Fruit fly (Drosophila melanogaster) whole organism, embryonic: ENCODE data around the gene CG17593.
A peak's percentile ranks its signal among the peaks of the same experiment; 100 is the strongest.

Source experiments
- Atf-2 ChIP-seq: fragments of 200-800 bp; sonication (Bioruptor generic); optimal IDR thresholded peaks from 2 replicates; lab custom pipeline; 2016; ENCODE audit warnings: missing biosample characterization, missing genetic modification characterization
- Awh ChIP-seq: fragments of 200-800 bp; sonication (Bioruptor generic); IDR thresholded peaks from 2 replicates; pipeline ENCODE4, ENCODE4 v1.3.6; 2022; ENCODE audit warnings: missing biosample characterization, missing genetic modification characterization
- CG11456 ChIP-seq: fragments of 200-800 bp; sonication (Bioruptor generic); IDR thresholded peaks from 3 replicates; pipeline ENCODE4 v1.3.6; 2022; ENCODE audit warnings: missing biosample characterization, missing genetic modification characterization
- CG12391 ChIP-seq: fragments of 200-800 bp; sonication (Bioruptor generic); optimal IDR thresholded peaks from 3 replicates; lab custom pipeline; 2018; ENCODE audit warnings: missing biosample characterization, mild to moderate bottlenecking, missing genetic modification characterization, moderate library complexity
- CG14441 ChIP-seq: fragments of 200-800 bp; sonication (Bioruptor generic); IDR thresholded peaks from 2 replicates; pipeline ENCODE4 v1.3.6; 2022; ENCODE audit warnings: missing biosample characterization, missing genetic modification characterization
- CG14965 ChIP-seq: fragments of 200-800 bp; sonication (Bioruptor generic); optimal IDR thresholded peaks from 2 replicates; lab custom pipeline; 2016; ENCODE audit warnings: missing biosample characterization, missing genetic modification characterization, borderline replicate concordance
- CG1603 ChIP-seq: fragments of 200-800 bp; sonication (Bioruptor generic); optimal IDR thresholded peaks from 2 replicates; lab custom pipeline; 2019; ENCODE audit warnings: missing biosample characterization, mild to moderate bottlenecking, missing genetic modification characterization, moderate library complexity
- CG17359 ChIP-seq: fragments of 200-800 bp; sonication (Bioruptor generic); optimal IDR thresholded peaks from 3 replicates; lab custom pipeline; 2018; ENCODE audit warnings: missing biosample characterization, mild to moderate bottlenecking, missing genetic modification characterization, moderate library complexity
- CG18262 ChIP-seq: fragments of 200-800 bp; optimal IDR thresholded peaks from 3 replicates; lab custom pipeline; 2019; ENCODE audit warnings: missing biosample characterization, mild to moderate bottlenecking, missing genetic modification characterization, moderate library complexity
- CG2129 ChIP-seq: fragments of 200-800 bp; sonication (Bioruptor generic); IDR thresholded peaks from 2 replicates; pipeline ENCODE4 v1.3.6; 2022; ENCODE audit warnings: missing biosample characterization, missing genetic modification characterization; ENCODE audit not compliant: partially characterized antibody
- CG2678 ChIP-seq: fragments of 200-800 bp; sonication (Bioruptor generic); optimal IDR thresholded peaks from 3 replicates; lab custom pipeline; 2019; ENCODE audit warnings: missing biosample characterization, mild to moderate bottlenecking, missing genetic modification characterization, moderate library complexity
- CG2712 ChIP-seq: fragments of 200-800 bp; optimal IDR thresholded peaks from 3 replicates; lab custom pipeline; 2019; ENCODE audit warnings: missing biosample characterization, mild to moderate bottlenecking, missing genetic modification characterization, moderate library complexity
- CG31441 ChIP-seq: fragments of 200-800 bp; sonication (Bioruptor generic); IDR thresholded peaks from 2 replicates; pipeline ENCODE4 v1.3.6; 2022; ENCODE audit warnings: missing biosample characterization, missing genetic modification characterization
- CG3163 ChIP-seq: fragments of 200-800 bp; sonication (Bioruptor generic); optimal IDR thresholded peaks from 3 replicates; lab custom pipeline; 2016; ENCODE audit warnings: missing biosample characterization, missing genetic modification characterization
- CG43689 ChIP-seq: fragments of 200-800 bp; sonication (Bioruptor generic); IDR thresholded peaks from 2 replicates; pipeline ENCODE4 v1.3.6; 2022; ENCODE audit warnings: missing biosample characterization, missing genetic modification characterization
- CG6654 ChIP-seq: fragments of 200-800 bp; sonication (Bioruptor generic); optimal IDR thresholded peaks from 2 replicates; lab custom pipeline; 2017; ENCODE audit warnings: missing biosample characterization, mild to moderate bottlenecking, missing genetic modification characterization
- CG9932 ChIP-seq: fragments of 200-800 bp; sonication (Bioruptor generic); IDR thresholded peaks from 2 replicates; pipeline ENCODE4 v1.3.6; 2022; ENCODE audit warnings: missing biosample characterization, missing genetic modification characterization
- CrebB ChIP-seq: fragments of 200-800 bp; sonication (Bioruptor generic); optimal IDR thresholded peaks from 3 replicates; lab custom pipeline; 2018; ENCODE audit warnings: missing biosample characterization, mild to moderate bottlenecking, missing genetic modification characterization
- Hmr ChIP-seq: fragments of 200-800 bp; sonication (Bioruptor generic); optimal IDR thresholded peaks from 3 replicates; lab custom pipeline; 2017; ENCODE audit warnings: mild to moderate bottlenecking, missing biosample characterization, missing genetic modification reagents, missing genetic modification characterization
- Hr51 ChIP-seq, 2 experiments: fragments of 200-800 bp; sonication (Bioruptor generic); optimal IDR thresholded peaks; 2 replicates in 1 of 2; 3 replicates in 1 of 2; lab custom pipeline; 2016 to 2018; ENCODE audit warnings: missing biosample characterization in 2 of 2, missing genetic modification characterization in 2 of 2, mild to moderate bottlenecking in 1 of 2, moderate library complexity in 1 of 2
- Med ChIP-seq: fragments of 200-800 bp; sonication (Bioruptor generic); peaks from one replicate; lab custom pipeline; 2016; ENCODE audit warnings: missing biosample characterization, missing genetic modification characterization, mild to moderate bottlenecking, inconsistent platforms, moderate library complexity
- NfI ChIP-seq: fragments of 200-800 bp; sonication (Bioruptor generic); optimal IDR thresholded peaks from 3 replicates; lab custom pipeline; 2018; ENCODE audit warnings: missing biosample characterization, mild to moderate bottlenecking, missing genetic modification characterization, moderate library complexity
- PHDP ChIP-seq: fragments of 200-800 bp; sonication (Bioruptor generic); optimal IDR thresholded peaks from 3 replicates; lab custom pipeline; 2018; ENCODE audit warnings: missing biosample characterization, mild to moderate bottlenecking, missing genetic modification characterization, moderate library complexity
- Pdp1 ChIP-seq, 2 experiments: fragments of 200-800 bp; sonication (Bioruptor generic); optimal IDR thresholded peaks; 3 replicates each; lab custom pipeline; 2016; ENCODE audit warnings: missing biosample characterization in 2 of 2, missing genetic modification characterization in 2 of 2, mild to moderate bottlenecking in 1 of 2, moderate library complexity in 1 of 2
- Sox100B ChIP-seq: fragments of 200-800 bp; sonication (Bioruptor generic); optimal IDR thresholded peaks from 3 replicates; lab custom pipeline; 2018; ENCODE audit warnings: missing biosample characterization, mild to moderate bottlenecking, missing genetic modification characterization
- Sox102F ChIP-seq: fragments of 200-800 bp; sonication (Bioruptor generic); optimal IDR thresholded peaks from 2 replicates; lab custom pipeline; 2018; ENCODE audit warnings: missing biosample characterization, mild to moderate bottlenecking, missing genetic modification characterization, moderate library complexity
- Sry-β ChIP-seq: fragments of 200-800 bp; sonication (Bioruptor generic); optimal IDR thresholded peaks from 2 replicates; lab custom pipeline; 2018; ENCODE audit warnings: missing biosample characterization, mild to moderate bottlenecking, missing genetic modification characterization, moderate library complexity
- Ssrp ChIP-seq: fragments of 200-800 bp; sonication (Bioruptor generic); optimal IDR thresholded peaks from 2 replicates; lab custom pipeline; 2018; ENCODE audit warnings: missing biosample characterization, mild to moderate bottlenecking, missing genetic modification characterization, moderate library complexity
- abd-A ChIP-seq: fragments of 200-800 bp; sonication (Bioruptor generic); optimal IDR thresholded peaks from 3 replicates; lab custom pipeline; 2019; ENCODE audit warnings: missing biosample characterization, mild to moderate bottlenecking, missing genetic modification characterization, moderate library complexity
- az2 ChIP-seq: fragments of 200-800 bp; sonication (Bioruptor generic); optimal IDR thresholded peaks from 3 replicates; lab custom pipeline; 2016; ENCODE audit warnings: missing biosample characterization, missing genetic modification characterization
- cad ChIP-seq: fragments of >200 bp; optimal IDR thresholded peaks from 2 replicates; lab custom pipeline; 2017; ENCODE audit warnings: missing biosample characterization, missing genetic modification characterization
- ci ChIP-seq: fragments of 200-800 bp; sonication (Bioruptor generic); IDR thresholded peaks from 3 replicates; pipeline ENCODE4 v1.3.6; 2022; ENCODE audit warnings: missing biosample characterization, missing genetic modification characterization
- dmrt99B ChIP-seq: fragments of 200-800 bp; sonication (Bioruptor generic); optimal IDR thresholded peaks from 2 replicates; lab custom pipeline; 2018; ENCODE audit warnings: missing biosample characterization, mild to moderate bottlenecking, missing genetic modification characterization, moderate library complexity
- gem ChIP-seq: fragments of 200-800 bp; sonication (Bioruptor generic); optimal IDR thresholded peaks from 2 replicates; lab custom pipeline; 2019; ENCODE audit warnings: missing biosample characterization, mild to moderate bottlenecking, missing genetic modification characterization, moderate library complexity
- grau ChIP-seq: fragments of 200-800 bp; optimal IDR thresholded peaks from 3 replicates; lab custom pipeline; 2019; ENCODE audit warnings: missing biosample characterization, mild to moderate bottlenecking, missing genetic modification characterization, moderate library complexity
- gsb-n ChIP-seq: fragments of 200-800 bp; sonication (Bioruptor generic); optimal IDR thresholded peaks from 3 replicates; lab custom pipeline; 2018; ENCODE audit warnings: missing biosample characterization, mild to moderate bottlenecking, missing genetic modification characterization
- luna ChIP-seq: fragments of 200-800 bp; sonication (Bioruptor generic); optimal IDR thresholded peaks from 2 replicates; lab custom pipeline; 2016; ENCODE audit warnings: missing biosample characterization, missing genetic modification characterization
- nom ChIP-seq: fragments of 200-800 bp; sonication (Bioruptor generic); optimal IDR thresholded peaks from 2 replicates; lab custom pipeline; 2017; ENCODE audit warnings: missing biosample characterization, missing genetic modification characterization, mild to moderate bottlenecking, moderate library complexity, missing genetic modification reagents
- pan ChIP-seq, 4 experiments: fragments of >200 bp in 3 of 4; fragments of 200-800 bp in 1 of 4; sonication (Bioruptor generic) in 1 of 4; optimal IDR thresholded peaks in 3 of 4; IDR thresholded peaks in 1 of 4; 2 replicates each; pipeline versions ENCODE4 v1.3.6 to Lab custom; 2017 to 2022; ENCODE audit warnings: missing biosample characterization in 2 of 4, missing genetic modification characterization in 2 of 4, mixed read lengths in 1 of 4
- pnt ChIP-seq: fragments of 200-800 bp; sonication (Bioruptor generic); optimal IDR thresholded peaks from 3 replicates; lab custom pipeline; 2016; ENCODE audit warnings: missing biosample characterization, missing genetic modification characterization
- sens ChIP-seq: fragments of 200-800 bp; sonication (Bioruptor generic); peaks from one replicate; lab custom pipeline; 2016; ENCODE audit warnings: missing biosample characterization, missing genetic modification characterization
- so ChIP-seq: fragments of 200-800 bp; sonication (Bioruptor generic); IDR thresholded peaks from 3 replicates; pipeline ENCODE4 v1.3.6; 2022; ENCODE audit warnings: missing biosample characterization, missing genetic modification characterization
- unpg ChIP-seq: fragments of 200-800 bp; sonication (Bioruptor generic); optimal IDR thresholded peaks from 3 replicates; lab custom pipeline; 2018; ENCODE audit warnings: missing biosample characterization, mild to moderate bottlenecking, missing genetic modification characterization, moderate library complexity
- vvl ChIP-seq: fragments of 200-800 bp; sonication (Bioruptor generic); IDR thresholded peaks from 2 replicates; pipeline ENCODE4 v1.3.6; 2022; ENCODE audit warnings: missing biosample characterization, missing genetic modification characterization

CG17593 gene

DNA sequence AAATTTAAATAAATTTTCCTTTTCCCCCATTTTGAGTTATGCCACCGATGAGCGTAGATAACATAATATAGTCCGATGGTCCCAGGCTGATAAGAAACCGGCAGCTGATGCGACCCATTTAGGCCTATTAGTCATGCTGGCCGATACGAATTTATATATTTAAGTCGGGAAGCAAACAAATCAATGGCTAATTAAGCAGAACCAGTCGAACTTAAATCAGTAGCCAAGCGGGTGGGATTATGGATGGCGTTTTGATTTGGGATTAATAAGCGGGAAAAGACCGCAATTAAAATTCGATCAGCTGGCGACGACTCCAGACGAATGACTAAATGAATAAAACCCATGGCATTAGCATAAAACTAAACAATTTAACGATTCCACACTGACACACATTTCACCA, 42.3 kb downstream of the CG17593 start:
- TF ChIP-seq Awh, result peak; percentile 58; the same call in 1 of the 2 replicates
- no peak for TF ChIP-seq Ssrp (tag; lab: Kevin White, UChicago)
- TF ChIP-seq abd-A (tag; lab: Kevin White, UChicago), result peak; percentile 7
- TF ChIP-seq gsb-n (tag; lab: Kevin White, UChicago), result peak; percentile 57
- no peak for TF ChIP-seq CG43689 (GFP tag; lab: Robert Waterston, UW)
- TF ChIP-seq vvl, result peak; percentile 59; the same call in 1 of the 2 replicates
- TF ChIP-seq az2, result no peak
- no peak for TF ChIP-seq CG18262 (tag; lab: Kevin White, UChicago)
- TF ChIP-seq, all 482 proteins: peak for 4

DNA sequence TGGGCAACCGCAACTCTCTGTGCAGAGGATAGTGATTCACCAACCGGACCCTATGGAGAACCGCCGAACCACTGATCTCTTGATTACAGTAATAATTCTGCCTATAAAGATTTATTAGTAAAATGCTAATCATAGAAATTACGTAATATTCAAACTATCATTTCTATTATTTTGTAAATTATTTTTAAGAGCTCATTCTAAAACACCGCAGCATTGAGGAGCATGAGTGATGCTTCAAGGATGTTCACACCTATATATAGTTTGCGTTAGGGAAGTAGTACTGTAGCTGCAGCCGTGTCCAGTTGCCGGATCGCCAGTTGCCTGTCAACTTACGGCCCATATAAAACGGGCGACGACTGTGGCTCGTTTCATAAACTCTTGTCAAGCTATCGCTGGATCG, 42.8 kb downstream of the CG17593 start:
- TF ChIP-seq Med (GFP tag; lab: Kevin White, UChicago) (no peak), CG14441 (GFP tag; lab: Robert Waterston, UW) (no peak), Pdp1 (GFP tag; optimal IDR thresholded peaks at IDR 0.05; lab: Kevin White, UChicago) (peak in 1 of 2 experiments; percentile 47), Sry-β (GFP tag; lab: Kevin White, UChicago) (no peak), Atf-2 (GFP tag; lab: Kevin White, UChicago) (no peak), nom (GFP tag; lab: Kevin White, UChicago) (peak; percentile 2), pnt (GFP tag; lab: Kevin White, UChicago) (no peak), CG14965 (no peak), grau (peak; percentile 53)

DNA sequence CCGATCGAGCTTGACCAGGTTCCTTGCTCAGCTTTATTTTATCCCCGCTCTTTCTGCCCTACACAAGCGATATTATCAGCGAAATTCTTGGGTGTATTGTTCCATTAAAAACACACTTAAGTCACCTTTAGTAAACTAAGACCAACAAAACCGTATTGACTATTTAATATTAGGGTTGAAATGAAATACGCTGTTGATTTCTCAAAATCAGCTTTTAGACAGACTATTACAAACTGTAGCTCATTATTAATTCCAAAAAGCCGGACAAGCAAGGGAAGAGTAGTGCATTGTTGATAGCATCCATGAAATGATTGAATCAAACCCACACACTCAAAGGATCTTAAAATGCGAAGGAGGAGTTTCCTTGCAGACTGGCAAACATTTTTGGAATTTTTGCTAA, 43.6 kb downstream of the CG17593 start:
- no peak for TF ChIP-seq CG6654
- no peak for TF ChIP-seq CrebB

DNA sequence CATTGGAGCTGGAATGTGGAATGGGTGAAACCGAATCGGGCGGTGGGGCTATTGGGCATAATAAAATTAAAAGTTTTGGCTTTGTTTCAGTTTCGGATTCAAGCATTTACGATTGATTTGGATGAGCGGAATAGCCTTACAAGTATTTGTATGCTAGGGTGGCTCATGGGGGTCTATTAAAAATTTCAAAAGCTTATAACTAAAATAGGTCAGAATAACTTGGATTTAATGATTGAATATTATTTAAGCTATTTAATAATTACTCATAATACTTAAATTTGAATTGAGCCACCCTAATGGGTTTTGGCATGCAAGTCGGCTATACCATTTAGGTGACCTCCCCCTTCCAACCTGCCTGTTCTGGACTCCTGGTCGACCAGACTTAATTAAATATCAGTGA, 45.0 kb downstream of the CG17593 start:
- 0 out of 2 replicates have a peak, but pooled peaks have one; percentile 25 for TF ChIP-seq CG14441 (GFP tag; lab: Robert Waterston, UW)
- TF ChIP-seq CG9932 (GFP tag; lab: Robert Waterston, UW), result 0 out of 2 replicates have a peak, but pooled peaks have one; percentile 7
- TF ChIP-seq CG3163, result no peak
- TF ChIP-seq CG31441 (GFP tag; lab: Robert Waterston, UW), result 0 out of 2 replicates have a peak, but pooled peaks have one; percentile 22
- TF ChIP-seq CG2678 (tag; lab: Kevin White, UChicago), result peak; percentile 23
- peak; percentile 1 for TF ChIP-seq CG17359 (tag; lab: Kevin White, UChicago)
- TF ChIP-seq so (GFP tag; lab: Robert Waterston, UW), result 0 out of 3 replicates have a peak, but pooled peaks have one; percentile 33
- TF ChIP-seq Sox102F (GFP tag; lab: Kevin White, UChicago), result peak; percentile 33
- TF ChIP-seq Sox100B (GFP tag; lab: Kevin White, UChicago), result peak; percentile 3
- TF ChIP-seq Med (GFP tag; lab: Kevin White, UChicago), result peak; percentile 5
- peak; percentile 62 for TF ChIP-seq sens
- TF ChIP-seq NfI, result no peak
- TF ChIP-seq CG12391, result peak; percentile 10
- peak; percentile 2 for TF ChIP-seq dmrt99B (tag; lab: Kevin White, UChicago)
- TF ChIP-seq Hmr (GFP tag; lab: Kevin White, UChicago), result peak; percentile 2
- no peak for TF ChIP-seq nom (GFP tag; lab: Kevin White, UChicago)
- peak; percentile 9 for TF ChIP-seq CG1603 (tag; lab: Kevin White, UChicago)
- no peak for TF ChIP-seq pan (optimal IDR thresholded peaks at IDR 0.05; lab: Kevin White, UChicago)
- peak in 1 of 2 experiments; percentile 44 for TF ChIP-seq pan (GFP tag; optimal IDR thresholded peaks at IDR 0.05 in 1 of 2, IDR thresholded peaks at IDR 0.05 in 1 of 2)
- TF ChIP-seq gem, result peak; percentile 50
- peak; percentile 46; the same call in 1 of the 3 replicates for TF ChIP-seq ci (GFP tag; lab: Robert Waterston, UW)
- TF ChIP-seq vvl, result peak; percentile 55
- TF ChIP-seq unpg (GFP tag; lab: Kevin White, UChicago), result peak; percentile 31
- peak; percentile 14 for TF ChIP-seq CG18262 (tag; lab: Kevin White, UChicago)
- no peak for TF ChIP-seq CG11456 (GFP tag; lab: Robert Waterston, UW)
- no peak for TF ChIP-seq luna (GFP tag; lab: Kevin White, UChicago)
- peak in 1 of 2 experiments; percentile 21 for TF ChIP-seq Hr51 (GFP tag; optimal IDR thresholded peaks at IDR 0.05; lab: Kevin White, UChicago)
- TF ChIP-seq cad (GFP tag; lab: Kevin White, UChicago), result no peak
- no peak for TF ChIP-seq CG2129 (GFP tag; lab: Robert Waterston, UW)
- TF ChIP-seq PHDP (tag; lab: Kevin White, UChicago), result peak; percentile 45
- TF ChIP-seq CG2712 (tag; lab: Kevin White, UChicago), result peak; percentile 27
